Fruit fly (Drosophila melanogaster) whole organism, larva: ENCODE measurements around the gene CG14085.
A peak's percentile ranks its signal among the peaks of the same experiment; 100 is the strongest.

Source experiments
- noc ChIP-seq: fragments of 200-800 bp; sonication (Bioruptor generic); optimal IDR thresholded peaks from 3 replicates; lab custom pipeline; 2019; ENCODE audit warnings: missing biosample characterization, mild to moderate bottlenecking, missing genetic modification characterization, moderate library complexity

CG14085 gene

DNA sequence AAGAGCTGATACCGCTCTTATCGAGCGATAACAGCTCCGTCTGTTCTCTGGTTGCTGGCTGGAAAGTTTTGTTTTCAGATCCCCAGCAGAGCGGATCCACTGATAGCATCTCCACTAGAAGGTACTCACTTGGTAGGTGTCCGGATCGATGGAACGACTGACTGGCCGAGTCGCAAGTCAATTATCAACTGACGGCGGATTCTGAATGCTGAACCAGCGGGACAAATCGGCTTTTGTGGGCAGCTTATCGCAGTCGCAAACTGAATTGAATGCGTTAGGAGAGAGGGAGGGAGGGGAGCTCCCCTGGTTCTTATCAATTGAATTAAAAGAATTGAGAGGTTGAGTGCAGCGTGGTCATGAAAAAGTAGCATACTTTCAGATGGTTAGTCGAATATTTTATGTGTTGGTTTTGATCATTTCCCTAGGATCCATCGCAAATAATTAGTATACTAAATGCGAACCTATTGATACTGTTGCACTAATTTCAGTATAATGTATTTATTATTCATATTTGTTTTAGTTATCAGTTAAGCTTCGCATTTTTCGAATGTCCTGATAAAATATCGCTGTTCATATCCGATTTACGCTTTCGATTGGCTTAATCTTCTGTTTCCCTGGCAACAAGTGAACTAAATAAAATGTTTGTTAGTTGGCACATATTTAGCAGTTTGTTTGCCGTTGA is at the start of gene CG14085, which contains the start of gene Aldh7A1:
Gene CG14085, plus strand, starts transcription at position 632 of the 682 bp plus-strand sequence.
Gene Aldh7A1, minus strand, starts transcription at position 194 of the 682 bp plus-strand sequence.
- peak; percentile 83 for TF ChIP-seq noc (tag; lab: Kevin White, UChicago)

DNA sequence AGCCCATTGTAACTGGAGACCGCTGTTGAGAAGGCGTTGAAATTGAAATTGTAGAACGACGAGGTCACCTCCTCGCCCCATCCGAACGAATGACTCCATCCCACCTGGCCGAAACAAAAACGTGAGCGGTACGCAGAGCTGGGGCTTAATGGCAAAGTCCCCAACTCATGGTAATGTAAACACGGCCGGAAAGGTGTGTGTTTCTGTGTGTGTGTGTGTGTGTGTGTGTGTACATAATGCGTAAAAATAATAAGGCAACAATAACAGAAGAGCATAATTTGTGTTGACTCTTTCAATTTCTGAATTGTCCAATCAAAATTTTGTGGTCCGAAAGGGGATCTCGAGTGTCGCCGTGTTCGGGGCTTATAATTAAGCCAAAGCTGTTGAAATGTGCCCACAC is 47.7 kb upstream of the CG14085 start:
- TF ChIP-seq noc (tag; lab: Kevin White, UChicago): no peak

DNA sequence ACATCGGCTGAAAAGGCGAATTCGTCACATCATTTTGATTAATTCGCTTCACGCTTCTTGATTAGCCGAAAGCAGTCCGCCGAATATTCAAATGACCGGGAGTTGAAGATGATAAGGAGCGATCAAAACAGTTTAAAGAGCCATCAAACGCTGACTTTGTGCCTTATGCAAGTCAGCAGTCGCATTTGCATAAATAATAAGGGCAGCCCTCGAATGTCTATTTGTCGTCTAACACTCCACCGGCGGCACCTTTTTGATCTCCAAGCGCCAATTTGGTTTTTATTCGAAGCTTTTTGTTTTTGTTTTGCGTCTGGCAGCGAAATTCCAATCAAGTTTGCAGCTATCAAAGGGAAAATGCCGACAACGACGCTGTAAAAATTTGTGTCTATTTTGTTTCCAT is 43.5 kb upstream of the CG14085 start:
- TF ChIP-seq noc (tag; lab: Kevin White, UChicago): no peak

- TF ChIP-seq noc (tag; lab: Kevin White, UChicago): no peak
These were observed 40.8 kb upstream of the CG14085 start for dm6 chr3L:19228371-19228817.

DNA sequence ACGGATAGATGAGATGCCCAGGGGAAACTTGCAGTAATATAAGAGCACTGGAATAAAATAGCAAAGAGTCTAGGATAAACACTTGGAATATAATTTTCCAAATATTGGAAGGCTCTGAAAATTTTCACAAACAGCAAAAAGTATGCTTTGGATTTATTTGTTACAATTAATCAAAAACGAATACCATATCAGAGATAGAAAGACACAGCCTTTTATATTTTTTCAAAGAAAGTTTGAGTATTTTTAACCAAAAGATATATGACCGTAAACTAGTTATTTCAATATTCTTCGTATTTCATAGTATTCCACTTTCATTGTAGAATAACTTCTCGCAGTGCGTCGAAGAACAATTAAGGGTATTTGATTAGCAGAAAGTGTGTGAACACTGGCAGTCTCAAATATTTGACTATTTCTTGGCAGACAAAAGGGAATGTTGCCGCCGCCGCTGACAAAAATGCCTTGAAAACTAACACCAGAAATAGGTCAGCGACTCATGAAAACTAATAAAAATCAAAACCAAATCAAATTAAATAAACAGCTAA is 40.2 kb upstream of the CG14085 start:
- no peak for TF ChIP-seq noc (tag; lab: Kevin White, UChicago)

DNA sequence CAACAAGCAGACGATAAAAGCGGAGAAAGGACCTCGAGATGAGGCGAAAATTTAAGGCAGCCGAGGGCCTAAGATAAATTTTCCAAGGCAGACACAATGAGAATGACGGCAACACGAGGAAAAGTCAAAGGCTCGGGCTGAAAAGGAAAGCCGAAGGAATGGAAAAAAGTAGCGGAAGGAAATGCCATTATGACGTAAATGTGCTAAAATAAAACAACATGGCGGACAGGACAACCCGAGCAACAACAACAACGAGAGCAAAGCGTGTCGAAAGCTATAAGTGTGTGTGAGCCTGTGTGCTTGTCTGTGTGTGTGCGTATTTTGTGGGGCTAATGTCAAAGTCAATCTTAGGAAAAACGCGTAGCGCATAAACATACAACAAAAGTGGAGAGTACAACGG is 39.7 kb upstream of the CG14085 start:
- TF ChIP-seq noc (tag; lab: Kevin White, UChicago): no peak

DNA sequence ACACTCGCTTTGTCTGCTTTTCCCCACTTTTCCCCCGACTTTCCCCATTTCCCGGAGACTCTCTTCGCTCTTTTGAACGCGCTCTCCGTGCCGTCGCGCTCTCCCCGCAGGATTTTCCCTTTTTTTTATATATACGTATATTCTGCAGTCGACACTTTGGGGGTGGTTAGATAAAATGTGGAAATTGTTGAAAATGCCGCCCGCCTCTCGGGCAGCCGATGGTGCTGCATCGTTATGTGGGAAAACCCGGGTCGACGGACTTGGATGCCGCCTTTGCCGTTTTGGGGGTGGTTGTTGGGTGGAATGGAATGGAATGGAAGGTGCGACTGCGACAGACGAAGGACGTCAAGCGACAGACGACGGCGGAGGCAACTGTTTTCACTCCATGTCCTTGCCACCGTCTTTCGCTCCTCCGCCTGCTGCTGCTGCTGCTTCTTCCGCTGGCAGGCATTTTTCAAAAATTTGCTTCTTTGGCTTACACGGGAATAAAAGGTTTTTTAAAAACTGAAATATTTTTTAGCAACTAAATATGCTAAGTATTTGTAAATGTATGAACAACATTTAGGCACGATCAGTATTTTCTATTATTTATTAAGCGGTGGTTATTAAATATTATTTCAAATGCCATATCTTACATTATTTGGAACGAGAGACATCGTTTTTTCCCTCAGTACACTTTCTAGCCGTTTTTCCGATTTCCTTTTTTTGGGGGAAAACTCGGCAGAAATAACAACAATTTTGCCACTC is 38.2 kb upstream of the CG14085 start:
- TF ChIP-seq noc (tag; lab: Kevin White, UChicago): no peak

dm6 chr3L:19231608-19232007 is 37.5 kb upstream of the CG14085 start:
- no peak for TF ChIP-seq noc (tag; lab: Kevin White, UChicago)

- no peak for TF ChIP-seq noc (tag; lab: Kevin White, UChicago)
These were observed 35.1 kb upstream of the CG14085 start for dm6 chr3L:19233798-19234781.

DNA sequence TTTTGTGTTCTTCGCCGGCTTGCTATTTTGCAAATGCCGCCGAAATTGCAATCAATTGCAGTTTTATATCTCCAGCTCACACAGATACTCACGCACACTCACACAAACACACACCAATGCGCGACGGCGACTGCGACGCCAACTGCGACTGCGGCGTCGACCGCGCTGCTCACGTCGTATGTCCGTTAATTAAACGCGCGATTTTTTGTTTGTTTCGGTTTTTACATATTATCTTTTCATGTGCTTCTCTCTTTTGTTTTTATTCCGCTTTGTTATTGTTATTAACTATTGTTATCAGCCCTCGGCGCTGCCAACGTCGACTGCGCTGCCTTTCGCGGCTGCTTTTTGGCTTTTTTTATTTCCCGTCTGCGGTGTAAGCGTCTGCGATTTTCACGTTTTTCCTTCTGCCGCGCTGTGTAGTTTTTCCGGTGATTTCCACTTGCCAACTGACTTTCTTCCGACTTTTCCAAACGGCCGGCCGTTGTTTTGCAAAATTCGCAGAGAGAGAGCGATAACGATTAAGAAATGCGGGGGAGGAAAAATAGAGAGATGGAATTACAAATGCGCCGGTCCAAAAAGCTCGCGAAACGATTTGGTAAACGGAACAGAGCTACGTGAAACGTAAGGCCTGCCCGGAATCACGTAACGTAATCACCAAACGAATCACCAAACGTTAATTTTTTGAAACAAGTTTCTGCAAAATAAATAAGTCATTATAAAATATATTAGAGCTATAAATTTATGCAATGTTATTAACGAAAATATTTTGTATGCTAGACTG is 34.0 kb upstream of the CG14085 start, which contains the start of gene fz2:
Gene fz2, minus strand, starts transcription at position 452 of the 781 bp plus-strand sequence.
- TF ChIP-seq noc (tag; lab: Kevin White, UChicago): no peak

dm6 chr3L:19236060-19236459 is 33.1 kb upstream of the CG14085 start, which contains the start of gene CG33647:
TSS of gene CG33647 (plus strand) at chr3L:19236360.
- no peak for TF ChIP-seq noc (tag; lab: Kevin White, UChicago)

- no peak for TF ChIP-seq noc (tag; lab: Kevin White, UChicago)
These were observed 32.6 kb upstream of the CG14085 start for dm6 chr3L:19236554-19236953.

DNA sequence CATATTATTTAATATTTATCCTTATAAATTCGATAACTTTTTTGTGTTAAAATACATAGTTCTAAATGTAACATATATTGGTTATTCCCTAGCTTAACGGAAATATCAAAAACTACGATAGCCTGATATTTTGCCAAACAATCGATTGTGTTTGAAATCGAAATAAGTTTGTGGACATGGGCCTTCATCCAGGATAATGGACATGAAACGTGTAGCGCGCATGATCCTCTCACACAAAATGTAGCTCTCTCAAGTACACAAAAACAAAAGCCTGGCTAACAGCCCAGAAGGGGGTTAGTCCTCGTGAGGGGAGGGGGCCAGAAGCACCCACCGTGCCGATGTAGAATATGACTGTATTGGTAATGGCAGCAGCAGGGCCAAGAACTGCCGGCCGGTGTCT is 31.4 kb upstream of the CG14085 start:
- no peak for TF ChIP-seq noc (tag; lab: Kevin White, UChicago)

DNA sequence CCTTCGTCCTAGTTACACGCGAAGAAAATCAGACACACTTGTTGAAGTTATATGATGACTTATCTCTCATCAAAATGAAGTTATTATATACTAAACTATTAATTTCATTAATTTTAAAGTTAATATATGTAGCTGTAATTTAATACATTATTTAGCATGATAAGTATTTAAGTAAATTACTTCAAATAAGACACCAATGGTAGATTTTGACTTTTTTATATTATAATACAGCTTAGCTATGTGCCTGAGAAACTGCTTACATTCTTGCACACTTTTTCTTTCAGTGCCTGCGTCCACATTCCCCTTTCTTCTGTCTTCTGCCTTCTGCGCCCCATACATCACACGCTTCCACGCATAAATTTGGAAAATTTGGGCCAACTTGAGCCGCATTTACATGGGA is 17.5 kb upstream of the CG14085 start:
- no peak for TF ChIP-seq noc (tag; lab: Kevin White, UChicago)
